Fruit fly (Drosophila melanogaster) whole organism, embryonic: Measurements from ENCODE around the gene MICU3.
A peak's percentile ranks its signal among the peaks of the same experiment; 100 is the strongest.

ENCODE experiments used
- CG10366 ChIP-seq: fragments of 200-800 bp; sonication (Bioruptor generic); IDR thresholded peaks from 2 replicates; pipeline ENCODE4 v1.3.6; 2022; ENCODE audit warnings: missing biosample characterization, missing genetic modification characterization
- CG11504 ChIP-seq: fragments of 200-800 bp; sonication (Bioruptor generic); optimal IDR thresholded peaks from 3 replicates; lab custom pipeline; 2019; ENCODE audit warnings: missing biosample characterization, mild to moderate bottlenecking, missing genetic modification characterization, moderate library complexity
- CG11560 ChIP-seq: fragments of 200-800 bp; sonication (Bioruptor generic); IDR thresholded peaks from 3 replicates; pipeline ENCODE4 v1.3.6; 2022; ENCODE audit warnings: missing biosample characterization, missing genetic modification characterization
- CG12219 ChIP-seq: fragments of 200-800 bp; sonication (Bioruptor generic); optimal IDR thresholded peaks from 3 replicates; lab custom pipeline; 2018; ENCODE audit warnings: missing biosample characterization, mild to moderate bottlenecking, missing genetic modification characterization
- CG12769 ChIP-seq: fragments of 200-800 bp; sonication (Bioruptor generic); optimal IDR thresholded peaks from 2 replicates; lab custom pipeline; 2019; ENCODE audit warnings: missing biosample characterization, mild to moderate bottlenecking, missing genetic modification characterization, moderate library complexity
- CG1529 ChIP-seq: fragments of 200-800 bp; sonication (Bioruptor generic); optimal IDR thresholded peaks from 3 replicates; lab custom pipeline; 2018; ENCODE audit warnings: missing biosample characterization, missing genetic modification characterization
- CG17802 ChIP-seq: fragments of 200-800 bp; sonication (Bioruptor generic); optimal IDR thresholded peaks from 2 replicates; lab custom pipeline; 2018; ENCODE audit warnings: missing biosample characterization, mild to moderate bottlenecking, missing genetic modification characterization, moderate library complexity
- CG2116 ChIP-seq: fragments of 200-800 bp; sonication (Bioruptor generic); optimal IDR thresholded peaks from 3 replicates; lab custom pipeline; 2018; ENCODE audit warnings: missing biosample characterization, mild to moderate bottlenecking, missing genetic modification characterization
- CG32532 ChIP-seq: fragments of 200-800 bp; sonication (Bioruptor generic); IDR thresholded peaks from 2 replicates; pipeline ENCODE4 v1.3.6; 2022; ENCODE audit warnings: missing biosample characterization, missing genetic modification characterization
- CG32767 ChIP-seq: fragments of 200-800 bp; sonication (Bioruptor generic); IDR thresholded peaks from 2 replicates; pipeline ENCODE4 v1.3.6; 2022; ENCODE audit warnings: missing biosample characterization, missing genetic modification characterization
- CG32772 ChIP-seq: fragments of 200-800 bp; sonication (Bioruptor generic); IDR thresholded peaks from 2 replicates; pipeline ENCODE4 v1.3.6; 2022; ENCODE audit warnings: missing biosample characterization, missing genetic modification characterization
- CG34422 ChIP-seq: fragments of 200-800 bp; sonication (Bioruptor generic); IDR thresholded peaks from 3 replicates; pipeline ENCODE4 v1.3.6; 2022; ENCODE audit warnings: missing biosample characterization, missing genetic modification characterization
- CG3726 ChIP-seq: fragments of 200-800 bp; sonication (Bioruptor generic); IDR thresholded peaks from 3 replicates; pipeline ENCODE4, ENCODE4 v1.3.6; 2022; ENCODE audit warnings: missing biosample characterization, missing genetic modification characterization
- CG6254 ChIP-seq: fragments of 200-800 bp; sonication (Bioruptor generic); optimal IDR thresholded peaks from 3 replicates; lab custom pipeline; 2017; ENCODE audit warnings: mild to moderate bottlenecking, missing biosample characterization, missing genetic modification reagents, missing genetic modification characterization
- CG6813 ChIP-seq: fragments of 200-800 bp; sonication (Bioruptor generic); optimal IDR thresholded peaks from 2 replicates; lab custom pipeline; 2017; ENCODE audit warnings: missing biosample characterization, missing genetic modification characterization, mild to moderate bottlenecking, moderate library complexity, missing genetic modification reagents
- CG8290 ChIP-seq, 3 experiments: fragments of 200-800 bp; sonication (Bioruptor generic); optimal IDR thresholded peaks; 2 replicates each; lab custom pipeline; 2016 to 2019; ENCODE audit warnings: missing biosample characterization in 3 of 3, missing genetic modification characterization in 3 of 3, mild to moderate bottlenecking in 2 of 3, moderate library complexity in 1 of 3
- CG8359 ChIP-seq: fragments of 200-800 bp; sonication (Bioruptor generic); optimal IDR thresholded peaks from 2 replicates; lab custom pipeline; 2017; ENCODE audit warnings: missing biosample characterization, mild to moderate bottlenecking, missing genetic modification characterization, borderline replicate concordance
- CTCF ChIP-seq: fragments of 200-800 bp; sonication (Bioruptor generic); optimal IDR thresholded peaks from 2 replicates; lab custom pipeline; 2017; ENCODE audit warnings: missing biosample characterization, mild to moderate bottlenecking, missing genetic modification characterization, moderate library complexity
- D ChIP-seq, 2 experiments: fragments of 200-800 bp in 1 of 2; fragments of >200 bp in 1 of 2; sonication (Bioruptor generic) in 1 of 2; optimal IDR thresholded peaks; 2 replicates in 1 of 2; 3 replicates in 1 of 2; lab custom pipeline; 2017; ENCODE audit warnings: mild to moderate bottlenecking in 1 of 2, missing biosample characterization in 1 of 2, missing genetic modification characterization in 1 of 2, missing genetic modification reagents in 1 of 2
- Deaf1 ChIP-seq: fragments of 200-800 bp; optimal IDR thresholded peaks from 3 replicates; lab custom pipeline; 2019; ENCODE audit warnings: missing biosample characterization, mild to moderate bottlenecking, missing genetic modification characterization, moderate library complexity
- Fer1 ChIP-seq: fragments of 200-800 bp; sonication (Bioruptor generic); optimal IDR thresholded peaks from 2 replicates; lab custom pipeline; 2017; ENCODE audit warnings: missing biosample characterization, mild to moderate bottlenecking, missing genetic modification characterization
- HLH4C ChIP-seq: fragments of 200-800 bp; sonication (Bioruptor generic); IDR thresholded peaks from 3 replicates; pipeline ENCODE4 v1.3.6; 2022; ENCODE audit warnings: missing biosample characterization, missing genetic modification characterization; ENCODE audit not compliant: partially characterized antibody
- HLH54F ChIP-seq: fragments of 200-800 bp; sonication (Bioruptor generic); optimal IDR thresholded peaks from 3 replicates; lab custom pipeline; 2016; ENCODE audit warnings: missing biosample characterization, missing genetic modification characterization
- MESR4 ChIP-seq: fragments of 200-800 bp; sonication (Bioruptor generic); optimal IDR thresholded peaks from 2 replicates; lab custom pipeline; 2018; ENCODE audit warnings: missing biosample characterization, mild to moderate bottlenecking, missing genetic modification characterization, moderate library complexity
- Nf-YB ChIP-seq: fragments of 200-800 bp; sonication (Bioruptor generic); optimal IDR thresholded peaks from 3 replicates; lab custom pipeline; 2019; ENCODE audit warnings: missing biosample characterization, mild to moderate bottlenecking, missing genetic modification characterization, moderate library complexity
- Opbp ChIP-seq: fragments of 200-800 bp; sonication (Bioruptor generic); IDR thresholded peaks from 3 replicates; pipeline ENCODE4 v1.3.6; 2022; ENCODE audit warnings: missing biosample characterization, missing genetic modification characterization; ENCODE audit not compliant: partially characterized antibody
- Six4 ChIP-seq: fragments of 200-800 bp; sonication (Bioruptor generic); optimal IDR thresholded peaks from 2 replicates; lab custom pipeline; 2016; ENCODE audit warnings: missing biosample characterization, missing genetic modification characterization
- Spps ChIP-seq: fragments of 200-800 bp; sonication (Bioruptor generic); optimal IDR thresholded peaks from 2 replicates; lab custom pipeline; 2018; ENCODE audit warnings: missing biosample characterization, mild to moderate bottlenecking, missing genetic modification characterization
- Ssrp ChIP-seq: fragments of 200-800 bp; sonication (Bioruptor generic); optimal IDR thresholded peaks from 2 replicates; lab custom pipeline; 2018; ENCODE audit warnings: missing biosample characterization, mild to moderate bottlenecking, missing genetic modification characterization, moderate library complexity
- Stat92E ChIP-seq, 3 experiments: fragments of >200 bp in 2 of 3; fragments of 200-800 bp in 1 of 3; sonication (Bioruptor generic) in 1 of 3; optimal IDR thresholded peaks; 2 replicates each; lab custom pipeline; 2017 to 2019; ENCODE audit warnings: missing biosample characterization in 3 of 3, missing genetic modification characterization in 3 of 3, mild to moderate bottlenecking in 1 of 3, moderate library complexity in 1 of 3
- Xrp1 ChIP-seq: fragments of 200-800 bp; sonication (Bioruptor generic); IDR thresholded peaks from 2 replicates; pipeline ENCODE4 v1.3.6; 2022; ENCODE audit warnings: missing biosample characterization, missing genetic modification characterization
- ab ChIP-seq: fragments of 200-800 bp; sonication (Bioruptor generic); optimal IDR thresholded peaks from 2 replicates; lab custom pipeline; 2016; ENCODE audit warnings: missing biosample characterization, missing genetic modification characterization
- bbx ChIP-seq: fragments of 200-800 bp; sonication (Bioruptor generic); IDR thresholded peaks from 2 replicates; pipeline ENCODE4 v1.3.6; 2022; ENCODE audit warnings: missing biosample characterization, missing genetic modification characterization; ENCODE audit not compliant: partially characterized antibody
- crol ChIP-seq: fragments of 200-800 bp; sonication (Bioruptor generic); IDR thresholded peaks from 2 replicates; pipeline ENCODE4 v1.3.6; 2022; ENCODE audit warnings: missing biosample characterization, missing genetic modification characterization
- dmrt99B ChIP-seq: fragments of 200-800 bp; sonication (Bioruptor generic); optimal IDR thresholded peaks from 2 replicates; lab custom pipeline; 2018; ENCODE audit warnings: missing biosample characterization, mild to moderate bottlenecking, missing genetic modification characterization, moderate library complexity
- gsb-n ChIP-seq: fragments of 200-800 bp; sonication (Bioruptor generic); optimal IDR thresholded peaks from 3 replicates; lab custom pipeline; 2018; ENCODE audit warnings: missing biosample characterization, mild to moderate bottlenecking, missing genetic modification characterization
- lab ChIP-seq: fragments of 200-800 bp; sonication (Bioruptor generic); optimal IDR thresholded peaks from 3 replicates; lab custom pipeline; 2017; ENCODE audit warnings: missing biosample characterization, missing genetic modification characterization, mild to moderate bottlenecking, moderate library complexity, missing genetic modification reagents
- maf-S ChIP-seq: fragments of 200-800 bp; sonication (Bioruptor generic); optimal IDR thresholded peaks from 2 replicates; lab custom pipeline; 2016; ENCODE audit warnings: missing biosample characterization, missing genetic modification characterization
- mam ChIP-seq: fragments of 200-800 bp; sonication (Bioruptor generic); optimal IDR thresholded peaks from 3 replicates; lab custom pipeline; 2016; ENCODE audit warnings: missing biosample characterization, missing genetic modification characterization
- nau ChIP-seq: fragments of 200-800 bp; sonication (Bioruptor generic); optimal IDR thresholded peaks from 3 replicates; lab custom pipeline; 2017; ENCODE audit warnings: missing biosample characterization, mild to moderate bottlenecking, missing genetic modification characterization, missing genetic modification reagents
- nerfin-1 ChIP-seq: fragments of 200-800 bp; sonication (Bioruptor generic); optimal IDR thresholded peaks from 3 replicates; lab custom pipeline; 2019; ENCODE audit warnings: missing biosample characterization, mild to moderate bottlenecking, missing genetic modification characterization, moderate library complexity
- nom ChIP-seq: fragments of 200-800 bp; sonication (Bioruptor generic); optimal IDR thresholded peaks from 2 replicates; lab custom pipeline; 2017; ENCODE audit warnings: missing biosample characterization, missing genetic modification characterization, mild to moderate bottlenecking, moderate library complexity, missing genetic modification reagents
- prd ChIP-seq, 3 experiments: fragments of >200 bp in 2 of 3; fragments of 200-800 bp in 1 of 3; sonication (Bioruptor generic) in 1 of 3; optimal IDR thresholded peaks in 2 of 3; IDR thresholded peaks in 1 of 3; 2 replicates in 2 of 3; 3 replicates in 1 of 3; pipeline versions ENCODE4 v1.3.6 to Lab custom; 2017 to 2022; ENCODE audit warnings: missing biosample characterization in 1 of 3, missing genetic modification characterization in 1 of 3
- row ChIP-seq: fragments of 200-800 bp; sonication (Bioruptor generic); IDR thresholded peaks from 3 replicates; pipeline ENCODE4 v1.3.6; 2022; ENCODE audit warnings: missing biosample characterization, missing genetic modification characterization
- salm ChIP-seq: fragments of 200-800 bp; sonication (Bioruptor generic); optimal IDR thresholded peaks from 2 replicates; lab custom pipeline; 2018; ENCODE audit warnings: missing biosample characterization, mild to moderate bottlenecking, missing genetic modification characterization
- tap ChIP-seq: fragments of 200-800 bp; optimal IDR thresholded peaks from 3 replicates; lab custom pipeline; 2019; ENCODE audit warnings: missing biosample characterization, mild to moderate bottlenecking, missing genetic modification characterization, moderate library complexity
- ttk ChIP-seq: fragments of 200-800 bp; sonication (Bioruptor generic); IDR thresholded peaks from 2 replicates; pipeline ENCODE4 v2.1.2; 2022; ENCODE audit warnings: missing biosample characterization, missing genetic modification characterization

MICU3 gene

DNA sequence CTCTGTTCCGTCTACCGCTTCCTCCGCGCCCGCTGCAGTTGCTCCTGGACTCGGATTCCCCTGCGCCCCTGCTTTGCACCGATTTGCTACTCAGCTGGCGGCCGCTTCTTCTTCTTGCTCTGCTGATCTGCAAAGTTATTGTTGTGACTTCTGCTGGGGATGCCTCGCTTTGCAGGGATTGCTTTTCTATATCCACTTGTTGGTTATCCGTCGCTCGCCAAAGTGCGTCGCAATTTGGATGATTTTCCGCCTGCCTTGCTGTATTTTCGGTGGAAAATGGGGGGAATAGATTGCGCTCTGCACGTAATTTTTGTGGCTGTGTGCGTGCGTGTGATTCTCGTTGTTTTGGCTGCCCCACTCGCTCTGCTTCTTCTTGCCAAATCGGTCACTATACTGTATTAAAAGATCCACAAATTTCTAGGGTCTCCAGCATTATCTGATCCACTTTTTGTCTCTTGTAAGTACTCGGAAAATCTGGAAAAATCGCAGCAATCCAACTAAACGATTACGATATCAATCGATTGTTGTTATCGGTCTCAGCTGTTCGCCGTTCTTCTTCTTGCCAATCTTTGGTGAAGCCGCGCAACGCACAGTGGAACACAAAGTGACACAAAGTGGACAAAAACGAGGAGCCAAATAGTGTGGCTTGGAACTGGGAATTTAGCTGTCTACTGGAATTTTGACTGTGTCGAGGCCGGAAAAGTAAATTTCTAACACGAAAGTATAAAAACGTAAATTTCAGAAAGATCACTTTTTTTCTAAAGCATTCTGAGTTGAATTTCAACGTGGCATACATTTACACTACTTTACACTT lies 56.0 kb downstream of the MICU3 start, which contains the start of gene ClpX (continued):
- TF ChIP-seq HLH54F (GFP tag; lab: Kevin White, UChicago) (no peak), ttk (GFP tag; lab: Robert Waterston, UW) (no peak), Opbp (GFP tag; lab: Robert Waterston, UW) (peak; percentile 69), Six4 (no peak), Spps (tag; lab: Kevin White, UChicago) (no peak), prd (optimal IDR thresholded peaks at IDR 0.05; lab: Kevin White, UChicago) (no peak), prd (GFP tag; IDR thresholded peaks at IDR 0.05; lab: Robert Waterston, UW) (no peak), ab (GFP tag; lab: Kevin White, UChicago) (no peak), CG6254 (GFP tag; lab: Kevin White, UChicago) (no peak), CG11560 (tag; lab: Robert Waterston, UW) (no peak; the same call in 2 of the 3 replicates), Xrp1 (GFP tag; lab: Robert Waterston, UW) (no peak), tap (tag; lab: Kevin White, UChicago) (no peak), CG8290 (GFP tag; optimal IDR thresholded peaks at IDR 0.05; lab: Kevin White, UChicago) (no peak), CG8290 (tag; optimal IDR thresholded peaks at IDR 0.05; lab: Kevin White, UChicago) (peak in 1 of 2 experiments; percentile 50), crol (GFP tag; lab: Robert Waterston, UW) (peak; percentile 70), Nf-YB (no peak), CTCF (no peak), row (GFP tag; lab: Robert Waterston, UW) (peak; percentile 91), CG1529 (GFP tag; lab: Kevin White, UChicago) (no peak), nau (no peak), CG8359 (GFP tag; lab: Kevin White, UChicago) (no peak), nom (GFP tag; lab: Kevin White, UChicago) (no peak), D (optimal IDR thresholded peaks at IDR 0.05; lab: Kevin White, UChicago) (no peak), D (GFP tag; optimal IDR thresholded peaks at IDR 0.05; lab: Kevin White, UChicago) (no peak), Stat92E (GFP tag; optimal IDR thresholded peaks at IDR 0.05; lab: Kevin White, UChicago) (peak in 1 of 3 experiments; percentile 48), MESR4 (GFP tag; lab: Kevin White, UChicago) (peak; percentile 87), HLH4C (GFP tag; lab: Robert Waterston, UW) (peak; percentile 79), CG32772 (no peak), CG6813 (GFP tag; lab: Kevin White, UChicago) (no peak), CG17802 (tag; lab: Kevin White, UChicago) (no peak), CG12219 (GFP tag; lab: Kevin White, UChicago) (no peak), CG3726 (GFP tag; lab: Robert Waterston, UW) (no peak), CG32767 (no peak), gsb-n (tag; lab: Kevin White, UChicago) (no peak), CG2116 (GFP tag; lab: Kevin White, UChicago) (peak; percentile 63), mam (no peak), CG11504 (tag; lab: Kevin White, UChicago) (no peak), lab (no peak), CG12769 (tag; lab: Kevin White, UChicago) (no peak), salm (tag; lab: Kevin White, UChicago) (no peak), Deaf1 (tag; lab: Kevin White, UChicago) (no peak), nerfin-1 (tag; lab: Kevin White, UChicago) (peak; percentile 37), Ssrp (no peak), CG32532 (GFP tag; lab: Robert Waterston, UW) (no peak), dmrt99B (tag; lab: Kevin White, UChicago) (no peak), Fer1 (GFP tag; lab: Kevin White, UChicago) (peak; percentile 27), CG10366 (no peak), maf-S (GFP tag; lab: Kevin White, UChicago) (no peak), CG34422 (GFP tag; lab: Robert Waterston, UW) (no peak), bbx (GFP tag; lab: Robert Waterston, UW) (peak; percentile 77)
